Worm (Caenorhabditis elegans) whole organism, dauer: ENCODE measurements around the gene ZC132.11.
"Not testable (repeated sequence)": the region's sequence is repeated elsewhere in the genome, so short reads cannot be mapped to it uniquely, and the experiment has no call there.

Source experiments
- unc-62 ChIP-seq: sonication (generic microtip); optimal IDR thresholded peaks from 2 replicates; lab custom pipeline; 2017; ENCODE audit warnings: missing biosample characterization, missing genetic modification reagents, missing genetic modification characterization

Gene ZC132.11

ce11 chrV:4298579-4298978 lies at the start of gene ZC132.11:
ZC132.11 (minus strand) TSS chrV:4298679.
- no peak for TF ChIP-seq unc-62 (GFP tag; lab: Kevin White, UChicago)

ce11 chrV:4346799-4347198 lies 48.3 kb upstream of the ZC132.11 start, which contains the start of gene mcm-7:
mcm-7 (plus strand) TSS chrV:4347166.
- TF ChIP-seq unc-62 (GFP tag; lab: Kevin White, UChicago), result no peak

- TF ChIP-seq unc-62 (GFP tag; lab: Kevin White, UChicago), result no peak
These were observed 47.8 kb upstream of the ZC132.11 start, which contains the start of gene hpo-18 for ce11 chrV:4346325-4346724. hpo-18 (minus strand) TSS chrV:4346425.

ce11 chrV:4345714-4346113 lies 47.2 kb upstream of the ZC132.11 start, which contains the start of gene figl-1:
figl-1 (minus strand) TSS chrV:4345999.
- TF ChIP-seq unc-62 (GFP tag; lab: Kevin White, UChicago), result no peak

- no peak for TF ChIP-seq unc-62 (GFP tag; lab: Kevin White, UChicago)
These were observed 43.3 kb upstream of the ZC132.11 start for ce11 chrV:4341736-4342135.

- no peak for TF ChIP-seq unc-62 (GFP tag; lab: Kevin White, UChicago)
These were observed 42.7 kb upstream of the ZC132.11 start, which contains the start of gene glrx-3 for ce11 chrV:4341208-4341607. glrx-3 (minus strand) TSS chrV:4341308.

- no peak for TF ChIP-seq unc-62 (GFP tag; lab: Kevin White, UChicago)
These were observed 41.0 kb upstream of the ZC132.11 start for ce11 chrV:4339479-4339878.

- not testable (repeated sequence) for TF ChIP-seq unc-62 (GFP tag; lab: Kevin White, UChicago)
These were observed 38.0 kb upstream of the ZC132.11 start, which contains the start of gene irld-1 for ce11 chrV:4336462-4336861. irld-1 (plus strand) TSS chrV:4336762.

- TF ChIP-seq unc-62 (GFP tag; lab: Kevin White, UChicago), result no peak
These were observed 34.0 kb upstream of the ZC132.11 start, which contains the start of gene oac-12 for ce11 chrV:4332450-4332849. oac-12 (minus strand) TSS chrV:4332550.

- TF ChIP-seq unc-62 (GFP tag; lab: Kevin White, UChicago), result no peak
These were observed 32.3 kb upstream of the ZC132.11 start for ce11 chrV:4330820-4331219.

- no peak for TF ChIP-seq unc-62 (GFP tag; lab: Kevin White, UChicago)
These were observed 28.4 kb upstream of the ZC132.11 start, which contains the start of gene D2063.1 for ce11 chrV:4326841-4327240. D2063.1 (plus strand) TSS chrV:4327121.

- no peak for TF ChIP-seq unc-62 (GFP tag; lab: Kevin White, UChicago)
These were observed 26.9 kb upstream of the ZC132.11 start, which contains the start of gene nhr-125 for ce11 chrV:4325415-4325814. nhr-125 (minus strand) TSS chrV:4325515.

- no peak for TF ChIP-seq unc-62 (GFP tag; lab: Kevin White, UChicago)
These were observed 24.2 kb upstream of the ZC132.11 start, which contains the start of gene R02D1.2 for ce11 chrV:4322706-4323105. R02D1.2 (minus strand) TSS chrV:4322806.

ce11 chrV:4319867-4320266 lies 21.4 kb upstream of the ZC132.11 start, which contains the start of gene ZC132.9:
ZC132.9 (minus strand) TSS chrV:4319967.
- TF ChIP-seq unc-62 (GFP tag; lab: Kevin White, UChicago), result no peak

- no peak for TF ChIP-seq unc-62 (GFP tag; lab: Kevin White, UChicago)
These were observed 16.6 kb upstream of the ZC132.11 start, which contains the start of gene srh-192 for ce11 chrV:4315057-4315456. srh-192 (minus strand) TSS chrV:4315157.

- TF ChIP-seq unc-62 (GFP tag; lab: Kevin White, UChicago), result no peak
These were observed 5.8 kb upstream of the ZC132.11 start for ce11 chrV:4304240-4304639.

ce11 chrV:4303793-4304192 lies 5.3 kb upstream of the ZC132.11 start:
- TF ChIP-seq unc-62 (GFP tag; lab: Kevin White, UChicago), result no peak
